Fruit fly (Drosophila melanogaster): ENCODE results near the gene CG10359.

Gene CG10359

DNA sequence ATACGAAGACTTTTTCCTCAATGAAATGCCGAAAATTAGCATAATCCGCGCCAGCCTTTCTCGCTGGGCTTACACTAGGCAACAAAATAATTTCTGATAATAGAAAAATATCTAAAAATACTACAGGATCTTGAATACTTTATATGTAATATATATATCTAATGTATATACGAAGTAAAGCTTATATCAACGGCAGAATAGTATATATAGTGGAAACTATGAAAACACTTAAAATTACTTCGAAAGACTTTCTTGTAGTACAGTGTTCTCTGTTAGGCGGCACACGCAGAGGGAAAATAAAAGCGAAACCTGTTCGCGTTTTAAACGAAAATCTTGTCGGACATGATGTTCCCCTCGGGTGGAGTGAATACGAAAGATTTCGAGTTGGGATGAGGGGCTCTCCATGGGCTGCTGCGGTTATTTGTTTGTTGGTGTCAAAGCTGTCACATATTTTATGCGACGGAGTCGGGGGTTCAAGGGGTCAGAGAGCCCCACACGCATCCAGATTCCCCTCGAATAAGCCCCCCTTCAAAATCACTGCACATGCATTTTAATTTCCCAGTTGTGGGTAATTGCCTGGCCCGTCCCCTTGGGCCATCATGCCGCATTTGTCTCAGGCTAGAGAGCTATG is 22.2 kb downstream of the CG10359 start (continued):
- no peak for TF ChIP-seq Fer2 (tag; optimal IDR thresholded peaks at IDR 0.05)
- TF ChIP-seq CG9876 (GFP tag; optimal IDR thresholded peaks at IDR 0.05) = no peak
- TF ChIP-seq onecut (GFP tag; IDR thresholded peaks at IDR 0.05) = peak; percentile 37
- peak; percentile 37 for TF ChIP-seq Hr3 (GFP tag; optimal IDR thresholded peaks at IDR 0.05)
- TF ChIP-seq run (tag; optimal IDR thresholded peaks at IDR 0.05) = peak; percentile 6
- no peak for TF ChIP-seq Myb (GFP tag; optimal IDR thresholded peaks at IDR 0.05)
- TF ChIP-seq dmrt11E (tag; optimal IDR thresholded peaks at IDR 0.05) = peak; percentile 77
- no peak for TF ChIP-seq CG14965 (GFP tag; optimal IDR thresholded peaks at IDR 0.05; ENCODE audit: borderline replicate concordance)
- no peak; the same call in 2 of the 3 replicates for TF ChIP-seq so (GFP tag; IDR thresholded peaks at IDR 0.05)
- TF ChIP-seq ab (GFP tag; optimal IDR thresholded peaks at IDR 0.05) = no peak
- TF ChIP-seq CG34224 (GFP tag; IDR thresholded peaks at IDR 0.05; ENCODE audit: partially characterized antibody) = no peak
- TF ChIP-seq Doc2 (GFP tag; IDR thresholded peaks at IDR 0.05) = no peak
- no peak for TF ChIP-seq danr (GFP tag; IDR thresholded peaks at IDR 0.05)
- TF ChIP-seq D (optimal IDR thresholded peaks at IDR 0.05) = no peak
- peak; percentile 71 for TF ChIP-seq D (GFP tag; optimal IDR thresholded peaks at IDR 0.05)
- 0 out of 2 replicates have a peak, but pooled peaks have one; percentile 20 for TF ChIP-seq CG9932 (GFP tag; IDR thresholded peaks at IDR 0.05)
- peak; percentile 81 for TF ChIP-seq unpg (GFP tag; optimal IDR thresholded peaks at IDR 0.05)
- peak; percentile 15 for TF ChIP-seq zen (tag; optimal IDR thresholded peaks at IDR 0.05)
- peak; percentile 80 for TF ChIP-seq stc (GFP tag; IDR thresholded peaks at IDR 0.05)
- TF ChIP-seq Hmx (GFP tag; optimal IDR thresholded peaks at IDR 0.05) = no peak
- no peak for TF ChIP-seq TFAM (GFP tag; optimal IDR thresholded peaks at IDR 0.05)
- no peak for TF ChIP-seq p53 (GFP tag; optimal IDR thresholded peaks at IDR 0.05)
- TF ChIP-seq CG17829 (tag; optimal IDR thresholded peaks at IDR 0.05) = peak; percentile 86
- peak; percentile 65 for TF ChIP-seq CG3407 (GFP tag; optimal IDR thresholded peaks at IDR 0.05)
- peak; percentile 25; the same call in 1 of the 3 replicates for TF ChIP-seq ken (GFP tag; IDR thresholded peaks at IDR 0.05)
- no peak for TF ChIP-seq hth (optimal IDR thresholded peaks at IDR 0.05)
- no peak for TF ChIP-seq sc (optimal IDR thresholded peaks at IDR 0.05)
- TF ChIP-seq sc (GFP tag; optimal IDR thresholded peaks at IDR 0.05) = peak; percentile 56
- no peak for TF ChIP-seq insv (GFP tag; optimal IDR thresholded peaks at IDR 0.05)
- TF ChIP-seq CTCF (GFP tag; optimal IDR thresholded peaks at IDR 0.05) = no peak
- TF ChIP-seq CG1647 (GFP tag; optimal IDR thresholded peaks at IDR 0.05) = no peak
- TF ChIP-seq bowl (GFP tag; IDR thresholded peaks at IDR 0.05) = no peak
- no peak for TF ChIP-seq CG10274 (GFP tag; optimal IDR thresholded peaks at IDR 0.05)
- TF ChIP-seq CG30020 (tag; optimal IDR thresholded peaks at IDR 0.05) = peak; percentile 39
- no peak for TF ChIP-seq Dad (GFP tag; optimal IDR thresholded peaks at IDR 0.05)
- TF ChIP-seq org-1 (GFP tag; optimal IDR thresholded peaks at IDR 0.05) = peak; percentile 42
- TF ChIP-seq CG8281 (tag; optimal IDR thresholded peaks at IDR 0.05) = peak; percentile 44
- no peak for TF ChIP-seq Sry-δ (GFP tag; optimal IDR thresholded peaks at IDR 0.05)
- TF ChIP-seq CG3995 (GFP tag; optimal IDR thresholded peaks at IDR 0.05) = no peak
- TF ChIP-seq ara (GFP tag; IDR thresholded peaks at IDR 0.05) = peak; percentile 80
- TF ChIP-seq zf30C (GFP tag; optimal IDR thresholded peaks at IDR 0.05) = no peak
- no peak for TF ChIP-seq chif (GFP tag; optimal IDR thresholded peaks at IDR 0.05)
- TF ChIP-seq btn (GFP tag; optimal IDR thresholded peaks at IDR 0.05) = no peak
- TF ChIP-seq CG10366 (GFP tag; IDR thresholded peaks at IDR 0.05) = peak; percentile 31; the same call in 1 of the 2 replicates
- TF ChIP-seq pum (GFP tag; optimal IDR thresholded peaks at IDR 0.05) = no peak
- no peak for TF ChIP-seq tx (GFP tag; optimal IDR thresholded peaks at IDR 0.05)
- peak; percentile 12 for TF ChIP-seq jing (GFP tag; optimal IDR thresholded peaks at IDR 0.05)
- peak in 1 of 2 experiments; percentile 80 for TF ChIP-seq eve (GFP tag; optimal IDR thresholded peaks at IDR 0.05)
- no peak for TF ChIP-seq CG3847 (GFP tag; IDR thresholded peaks at IDR 0.05)
- no peak for TF ChIP-seq CG10565 (GFP tag; optimal IDR thresholded peaks at IDR 0.05)
- TF ChIP-seq Ravus (GFP tag; IDR thresholded peaks at IDR 0.05) = no peak
- no peak for TF ChIP-seq gsb (GFP tag; IDR thresholded peaks at IDR 0.05)
- TF ChIP-seq ap (GFP tag; IDR thresholded peaks at IDR 0.05) = peak; percentile 52; the same call in 1 of the 2 replicates
